Worm (Caenorhabditis elegans) whole organism, early embryonic: Measurements from ENCODE around the gene H04D03.2.
A peak's percentile ranks its signal among the peaks of the same experiment; 100 is the strongest.

Source experiments
- B0310.2 ChIP-seq: sonication (generic microtip); optimal IDR thresholded peaks from 2 replicates; lab custom pipeline; 2016; ENCODE audit warnings: mild to moderate bottlenecking, missing genetic modification characterization, missing compliant biosample characterization
- F13C5.2 ChIP-seq: sonication (generic microtip); optimal IDR thresholded peaks from 2 replicates; lab custom pipeline; 2017; ENCODE audit warnings: mild to moderate bottlenecking, missing genetic modification characterization, inconsistent platforms, missing compliant biosample characterization
- aly-1 ChIP-seq: sonication (generic microtip); optimal IDR thresholded peaks from 2 replicates; lab custom pipeline; 2016; ENCODE audit warnings: missing genetic modification characterization, missing compliant biosample characterization
- ama-1 ChIP-seq: fragments of 150-350 bp; optimal IDR thresholded peaks from 2 replicates; lab custom pipeline; 2014
- ceh-13 ChIP-seq: fragments of 200-800 bp; sonication (Bioruptor generic); optimal IDR thresholded peaks from 2 replicates; lab custom pipeline; 2018; ENCODE audit warnings: mild to moderate bottlenecking, missing genetic modification characterization, missing compliant biosample characterization
- ceh-36 ChIP-seq: sonication (generic microtip); optimal IDR thresholded peaks from 2 replicates; lab custom pipeline; 2016; ENCODE audit warnings: missing genetic modification characterization, inconsistent platforms, missing compliant biosample characterization
- ets-7 ChIP-seq: sonication (generic microtip); optimal IDR thresholded peaks from 2 replicates; lab custom pipeline; 2016; ENCODE audit warnings: missing genotype, missing genetic modification characterization, missing compliant biosample characterization
- flt-1 ChIP-seq: fragments of 200-800 bp; sonication (Bioruptor generic); IDR thresholded peaks from 2 replicates; pipeline ENCODE4 v1.3.6; 2022; ENCODE audit warnings: missing genetic modification characterization, missing compliant biosample characterization
- hmbx-1 ChIP-seq: sonication (generic microtip); optimal IDR thresholded peaks from 2 replicates; lab custom pipeline; 2016; ENCODE audit warnings: mild to moderate bottlenecking, missing genetic modification characterization, missing compliant biosample characterization
- hmg-4 ChIP-seq: fragments of 200-800 bp; sonication (Bioruptor generic); optimal IDR thresholded peaks from 2 replicates; lab custom pipeline; 2018; ENCODE audit warnings: mild to moderate bottlenecking, missing genetic modification characterization, missing compliant biosample characterization
- hnd-1 ChIP-seq: sonication (generic microtip); optimal IDR thresholded peaks from 2 replicates; lab custom pipeline; 2016; ENCODE audit warnings: missing genetic modification characterization, missing compliant biosample characterization
- pes-1 ChIP-seq: fragments of 200-800 bp; sonication (Bioruptor generic); IDR thresholded peaks from 2 replicates; pipeline ENCODE4 v1.3.6; 2022; ENCODE audit warnings: missing genetic modification reagents, missing genetic modification characterization, missing compliant biosample characterization
- scrt-1 ChIP-seq: fragments of 200-800 bp; sonication (Bioruptor generic); IDR thresholded peaks from 2 replicates; pipeline ENCODE4 v1.3.6; 2022; ENCODE audit warnings: missing genetic modification characterization, missing compliant biosample characterization
- sea-1 ChIP-seq: fragments of 200-800 bp; sonication (Bioruptor generic); conservative IDR thresholded peaks from 2 replicates; pipeline ENCODE4 v1.3.6; 2022; ENCODE audit warnings: missing genetic modification characterization, missing compliant biosample characterization
- tbx-11 ChIP-seq: fragments of 200-800 bp; sonication (Bioruptor generic); IDR thresholded peaks from 2 replicates; pipeline ENCODE4 v1.3.6; 2022; ENCODE audit warnings: missing genetic modification characterization, missing compliant biosample characterization
- tbx-37 ChIP-seq: fragments of 200-800 bp; sonication (Bioruptor generic); conservative IDR thresholded peaks from 2 replicates; pipeline ENCODE4 v1.3.6; 2022; ENCODE audit warnings: missing genetic modification reagents, missing genetic modification characterization, missing compliant biosample characterization
- tra-4 ChIP-seq: sonication (generic microtip); optimal IDR thresholded peaks from 2 replicates; lab custom pipeline; 2017; ENCODE audit warnings: missing genetic modification characterization, missing compliant biosample characterization

H04D03.2 gene

ce11 chrIII:10470927-10471326, 28.7 kb upstream of the H04D03.2 start, which contains the start of gene cul-1:
Gene cul-1 (plus strand): TSS chrIII:10471237.
- no peak for TF ChIP-seq ceh-36 (tag; lab: Kevin White, UChicago)
- no peak for TF ChIP-seq hmg-4 (GFP tag; lab: Kevin White, UChicago)
- TF ChIP-seq B0310.2 = no peak
- TF ChIP-seq hmbx-1 (tag; lab: Kevin White, UChicago) = no peak
- TF ChIP-seq scrt-1 = no peak
- TF ChIP-seq tra-4 (tag; lab: Kevin White, UChicago) = no peak
- no peak for TF ChIP-seq aly-1
- no peak for TF ChIP-seq tbx-37 (GFP tag; lab: Robert Waterston, UW)
- TF ChIP-seq sea-1 (GFP tag; lab: Robert Waterston, UW) = no peak
- TF ChIP-seq flt-1 (GFP tag; lab: Robert Waterston, UW) = no peak
- no peak for TF ChIP-seq ets-7 (tag; lab: Kevin White, UChicago)
- no peak for TF ChIP-seq ceh-13 (GFP tag; lab: Kevin White, UChicago)
- no peak for TF ChIP-seq hnd-1 (tag; lab: Kevin White, UChicago)

DNA sequence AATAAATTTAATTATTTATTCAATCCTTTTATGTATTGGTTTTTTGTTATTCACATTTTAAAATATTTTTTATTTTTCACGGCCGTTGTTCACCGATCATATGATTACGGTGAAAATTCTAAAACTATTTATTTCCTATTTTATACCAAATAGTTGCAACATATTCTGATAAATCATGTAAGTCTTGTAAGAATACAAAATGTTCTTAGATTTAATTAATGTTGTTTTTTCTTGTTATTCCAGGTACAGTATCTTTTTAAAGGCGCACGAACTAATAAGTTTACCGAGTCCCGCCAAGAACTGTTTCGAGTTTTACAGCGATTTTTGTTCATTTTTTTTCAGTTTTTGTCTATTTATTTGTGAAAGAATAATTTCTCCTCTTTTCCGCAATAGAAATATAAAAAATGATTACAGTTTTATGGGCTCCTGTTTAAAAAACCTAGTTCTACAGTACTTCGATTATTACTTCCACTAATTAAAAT, 27.4 kb upstream of the H04D03.2 start, which contains the start of gene D2045.5:
Gene D2045.5 (minus strand): TSS at position 51 of the 482 bp plus-strand sequence.
- TF ChIP-seq tbx-37 (GFP tag; lab: Robert Waterston, UW) = no peak
- no peak for TF ChIP-seq scrt-1
- no peak for TF ChIP-seq hnd-1 (tag; lab: Kevin White, UChicago)
- no peak for TF ChIP-seq flt-1 (GFP tag; lab: Robert Waterston, UW)
- TF ChIP-seq hmbx-1 (tag; lab: Kevin White, UChicago) = no peak
- no peak for TF ChIP-seq ama-1 (lab: Kevin White, UChicago)
- no peak for TF ChIP-seq B0310.2
- no peak for TF ChIP-seq hmg-4 (GFP tag; lab: Kevin White, UChicago)
- TF ChIP-seq aly-1 = no peak
- TF ChIP-seq tbx-11 (GFP tag; lab: Robert Waterston, UW) = no peak
- no peak for TF ChIP-seq ets-7 (tag; lab: Kevin White, UChicago)

- no peak for TF ChIP-seq sea-1 (GFP tag; lab: Robert Waterston, UW)
- no peak for TF ChIP-seq ceh-36 (tag; lab: Kevin White, UChicago)
- no peak for TF ChIP-seq B0310.2
- no peak for TF ChIP-seq ama-1 (lab: Kevin White, UChicago)
- TF ChIP-seq tbx-37 (GFP tag; lab: Robert Waterston, UW) = no peak
- no peak for TF ChIP-seq flt-1 (GFP tag; lab: Robert Waterston, UW)
- no peak for TF ChIP-seq ets-7 (tag; lab: Kevin White, UChicago)
- TF ChIP-seq F13C5.2 (tag; lab: Kevin White, UChicago) = no peak
- TF ChIP-seq ceh-13 (GFP tag; lab: Kevin White, UChicago) = no peak
- no peak for TF ChIP-seq hnd-1 (tag; lab: Kevin White, UChicago)
- no peak for TF ChIP-seq tbx-11 (GFP tag; lab: Robert Waterston, UW)
These were observed 22.2 kb upstream of the H04D03.2 start for ce11 chrIII:10464455-10464854.

- TF ChIP-seq pes-1 (GFP tag; lab: Robert Waterston, UW) (no peak), ama-1 (lab: Kevin White, UChicago) (no peak), tbx-37 (GFP tag; lab: Robert Waterston, UW) (no peak), hmbx-1 (tag; lab: Kevin White, UChicago) (no peak), tra-4 (tag; lab: Kevin White, UChicago) (no peak), tbx-11 (GFP tag; lab: Robert Waterston, UW) (no peak), F13C5.2 (tag; lab: Kevin White, UChicago) (no peak), aly-1 (no peak), ceh-36 (tag; lab: Kevin White, UChicago) (no peak), ets-7 (tag; lab: Kevin White, UChicago) (no peak), scrt-1 (no peak)
These were observed 21.4 kb upstream of the H04D03.2 start for ce11 chrIII:10463653-10464052.

DNA sequence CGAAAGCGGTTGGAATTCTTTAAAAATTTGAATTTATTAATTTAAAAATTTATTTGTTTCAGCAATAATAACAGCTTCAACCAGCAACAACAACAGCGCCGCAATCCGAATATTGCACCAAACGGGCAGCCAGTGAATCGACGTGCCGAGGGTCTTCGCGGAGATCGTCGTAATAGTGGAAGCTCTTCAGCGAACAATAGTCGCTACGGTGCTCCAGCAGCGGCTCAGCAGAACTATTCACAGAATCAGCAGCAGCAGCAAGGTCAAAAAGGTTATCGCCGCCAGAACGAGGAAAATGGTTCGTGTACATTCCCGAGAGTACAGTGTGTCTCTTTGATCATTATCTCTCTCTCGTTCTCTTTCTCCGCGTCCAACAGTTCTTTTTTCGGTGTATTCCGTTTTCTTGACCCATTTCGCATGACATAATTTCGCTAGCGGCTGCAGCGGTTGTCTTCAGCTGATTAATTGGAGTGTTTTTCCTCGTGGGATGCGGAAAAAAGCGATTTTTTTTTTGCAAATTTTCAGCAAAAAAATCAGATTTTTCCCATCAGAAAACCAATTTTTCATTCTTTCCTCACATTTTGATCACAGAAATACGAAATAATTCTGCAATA, 20.8 kb upstream of the H04D03.2 start:
- TF ChIP-seq ama-1 (lab: Kevin White, UChicago) = no peak
- TF ChIP-seq pes-1 (GFP tag; lab: Robert Waterston, UW) = no peak

DNA sequence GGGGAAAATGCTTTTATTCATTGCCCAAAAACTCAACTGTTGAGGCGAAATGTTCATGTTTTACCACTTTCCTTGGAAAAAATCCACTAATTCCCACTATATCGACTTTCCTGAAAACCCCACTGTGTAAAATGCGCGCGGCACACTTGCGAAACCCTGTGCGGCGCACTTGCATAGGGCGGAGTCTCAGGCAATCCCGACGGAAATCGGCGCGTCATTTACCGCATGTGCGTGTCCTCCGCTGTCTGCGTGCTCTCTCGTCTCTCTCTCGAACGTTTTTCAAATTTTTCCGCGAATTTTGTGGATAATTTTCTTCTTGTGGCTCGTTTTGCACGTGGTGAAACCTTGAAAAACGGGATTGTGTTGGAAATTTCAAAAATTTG, 18.9 kb upstream of the H04D03.2 start, which contains the start of gene atx-2:
Gene atx-2 (plus strand): TSS at position 226 of the 383 bp plus-strand sequence.
- peak; percentile 91 for TF ChIP-seq ets-7 (tag; lab: Kevin White, UChicago)
- peak; percentile 99 for TF ChIP-seq sea-1 (GFP tag; lab: Robert Waterston, UW)
- peak; percentile 95 for TF ChIP-seq tra-4 (tag; lab: Kevin White, UChicago)
- peak; percentile 95 for TF ChIP-seq flt-1 (GFP tag; lab: Robert Waterston, UW)
- TF ChIP-seq F13C5.2 (tag; lab: Kevin White, UChicago) = peak; percentile 99
- TF ChIP-seq tbx-37 (GFP tag; lab: Robert Waterston, UW) = peak; percentile 98
- TF ChIP-seq hmg-4 (GFP tag; lab: Kevin White, UChicago) = peak; percentile 99
- TF ChIP-seq B0310.2 = peak; percentile 96
- peak; percentile 97 for TF ChIP-seq ceh-36 (tag; lab: Kevin White, UChicago)
- TF ChIP-seq hmbx-1 (tag; lab: Kevin White, UChicago) = peak; percentile 88
- TF ChIP-seq scrt-1 = peak; percentile 95
- TF ChIP-seq ama-1 (lab: Kevin White, UChicago) = no peak
- TF ChIP-seq tbx-11 (GFP tag; lab: Robert Waterston, UW) = peak; percentile 97
- peak; percentile 92 for TF ChIP-seq hnd-1 (tag; lab: Kevin White, UChicago)
- TF ChIP-seq aly-1 = peak; percentile 95
- peak; percentile 97 for TF ChIP-seq ceh-13 (GFP tag; lab: Kevin White, UChicago)
- peak; percentile 98 for TF ChIP-seq pes-1 (GFP tag; lab: Robert Waterston, UW)
